Fruit fly (Drosophila melanogaster) whole organism, embryonic: Measurements from ENCODE around the gene CG13026.

Experiments used
- Aef1 ChIP-seq: fragments of 200-800 bp; sonication (Bioruptor generic); IDR thresholded peaks from 3 replicates; pipeline ENCODE4 v1.3.6; 2022; ENCODE audit warnings: missing biosample characterization, missing genetic modification characterization
- Blimp-1 ChIP-seq: fragments of 200-800 bp; sonication (Bioruptor generic); optimal IDR thresholded peaks from 3 replicates; lab custom pipeline; 2018; ENCODE audit warnings: missing biosample characterization, missing genetic modification characterization, mild to moderate bottlenecking, moderate library complexity, missing genetic modification reagents
- CG10274 ChIP-seq: fragments of 200-800 bp; sonication (Bioruptor generic); optimal IDR thresholded peaks from 3 replicates; lab custom pipeline; 2017; ENCODE audit warnings: missing biosample characterization, mild to moderate bottlenecking, missing genetic modification characterization
- CG10366 ChIP-seq: fragments of 200-800 bp; sonication (Bioruptor generic); IDR thresholded peaks from 2 replicates; pipeline ENCODE4 v1.3.6; 2022; ENCODE audit warnings: missing biosample characterization, missing genetic modification characterization
- CG11504 ChIP-seq: fragments of 200-800 bp; sonication (Bioruptor generic); optimal IDR thresholded peaks from 3 replicates; lab custom pipeline; 2019; ENCODE audit warnings: missing biosample characterization, mild to moderate bottlenecking, missing genetic modification characterization, moderate library complexity
- CG12155 ChIP-seq: fragments of 200-800 bp; sonication (Bioruptor generic); optimal IDR thresholded peaks from 3 replicates; lab custom pipeline; 2016; ENCODE audit warnings: missing biosample characterization, missing genetic modification characterization
- CG13296 ChIP-seq: fragments of 200-800 bp; sonication (Bioruptor generic); optimal IDR thresholded peaks from 3 replicates; lab custom pipeline; 2018; ENCODE audit warnings: missing biosample characterization, mild to moderate bottlenecking, missing genetic modification characterization
- CG14441 ChIP-seq: fragments of 200-800 bp; sonication (Bioruptor generic); IDR thresholded peaks from 2 replicates; pipeline ENCODE4 v1.3.6; 2022; ENCODE audit warnings: missing biosample characterization, missing genetic modification characterization
- CG15011 ChIP-seq: fragments of 200-800 bp; sonication (Bioruptor generic); optimal IDR thresholded peaks from 3 replicates; lab custom pipeline; 2018; ENCODE audit warnings: missing biosample characterization, mild to moderate bottlenecking, missing genetic modification characterization
- CG17361 ChIP-seq: fragments of 200-800 bp; sonication (Bioruptor generic); IDR thresholded peaks from 3 replicates; pipeline ENCODE4 v1.3.6; 2022; ENCODE audit warnings: missing biosample characterization, missing genetic modification characterization
- CG17829 ChIP-seq: fragments of 200-800 bp; optimal IDR thresholded peaks from 2 replicates; lab custom pipeline; 2019; ENCODE audit warnings: missing biosample characterization, mild to moderate bottlenecking, missing genetic modification characterization, moderate library complexity
- CG18262 ChIP-seq: fragments of 200-800 bp; optimal IDR thresholded peaks from 3 replicates; lab custom pipeline; 2019; ENCODE audit warnings: missing biosample characterization, mild to moderate bottlenecking, missing genetic modification characterization, moderate library complexity
- CG18764 ChIP-seq: fragments of 200-800 bp; sonication (Bioruptor generic); optimal IDR thresholded peaks from 3 replicates; lab custom pipeline; 2016; ENCODE audit warnings: missing biosample characterization, missing genetic modification characterization
- CG2120 ChIP-seq: fragments of 200-800 bp; sonication (Bioruptor generic); optimal IDR thresholded peaks from 3 replicates; lab custom pipeline; 2016; ENCODE audit warnings: missing biosample characterization, missing genetic modification characterization
- CG2712 ChIP-seq: fragments of 200-800 bp; optimal IDR thresholded peaks from 3 replicates; lab custom pipeline; 2019; ENCODE audit warnings: missing biosample characterization, mild to moderate bottlenecking, missing genetic modification characterization, moderate library complexity
- CG34422 ChIP-seq: fragments of 200-800 bp; sonication (Bioruptor generic); IDR thresholded peaks from 3 replicates; pipeline ENCODE4 v1.3.6; 2022; ENCODE audit warnings: missing biosample characterization, missing genetic modification characterization
- CG3838 ChIP-seq: fragments of 200-800 bp; sonication (Bioruptor generic); optimal IDR thresholded peaks from 3 replicates; lab custom pipeline; 2016; ENCODE audit warnings: missing biosample characterization, missing genetic modification characterization
- CG6175 ChIP-seq: fragments of 200-800 bp; sonication (Bioruptor generic); IDR thresholded peaks from 3 replicates; pipeline ENCODE4 v1.3.6; 2022; ENCODE audit warnings: missing biosample characterization, missing genetic modification characterization
- CG6765 ChIP-seq: fragments of 200-800 bp; sonication (Bioruptor generic); optimal IDR thresholded peaks from 3 replicates; lab custom pipeline; 2017; ENCODE audit warnings: missing biosample characterization, mild to moderate bottlenecking, missing genetic modification characterization
- CG7556 ChIP-seq: fragments of 200-800 bp; sonication (Bioruptor generic); optimal IDR thresholded peaks from 2 replicates; lab custom pipeline; 2017; ENCODE audit warnings: missing biosample characterization, mild to moderate bottlenecking, missing genetic modification characterization
- CG7839 ChIP-seq: fragments of 200-800 bp; sonication (Bioruptor generic); optimal IDR thresholded peaks from 3 replicates; lab custom pipeline; 2018; ENCODE audit warnings: missing biosample characterization, mild to moderate bottlenecking, missing genetic modification characterization, moderate library complexity
- CoRest ChIP-seq: fragments of 200-800 bp; sonication (Bioruptor generic); optimal IDR thresholded peaks from 3 replicates; lab custom pipeline; 2018; ENCODE audit warnings: missing biosample characterization, mild to moderate bottlenecking, missing genetic modification characterization, moderate library complexity
- E2f2 ChIP-seq: fragments of 200-800 bp; sonication (Bioruptor generic); IDR thresholded peaks from 2 replicates; pipeline ENCODE4 v1.3.6; 2022; ENCODE audit warnings: missing biosample characterization, missing genetic modification characterization
- H2.0 ChIP-seq: fragments of 200-800 bp; sonication (Bioruptor generic); IDR thresholded peaks from 2 replicates; pipeline ENCODE4 v1.3.6; 2022; ENCODE audit warnings: missing biosample characterization, missing genetic modification characterization
- HLHmδ ChIP-seq: fragments of 200-800 bp; sonication (Bioruptor generic); optimal IDR thresholded peaks from 2 replicates; lab custom pipeline; 2018; ENCODE audit warnings: missing biosample characterization, mild to moderate bottlenecking, missing genetic modification characterization, moderate library complexity
- Hr3 ChIP-seq: fragments of 200-800 bp; sonication (Bioruptor generic); optimal IDR thresholded peaks from 3 replicates; lab custom pipeline; 2016; ENCODE audit warnings: missing biosample characterization, missing genetic modification characterization
- Hr51 ChIP-seq, 2 experiments: fragments of 200-800 bp; sonication (Bioruptor generic); optimal IDR thresholded peaks; 2 replicates in 1 of 2; 3 replicates in 1 of 2; lab custom pipeline; 2016 to 2018; ENCODE audit warnings: missing biosample characterization in 2 of 2, missing genetic modification characterization in 2 of 2, mild to moderate bottlenecking in 1 of 2, moderate library complexity in 1 of 2
- Meics ChIP-seq: fragments of 200-800 bp; sonication (Bioruptor generic); optimal IDR thresholded peaks from 2 replicates; lab custom pipeline; 2017; ENCODE audit warnings: missing biosample characterization, mild to moderate bottlenecking, missing genetic modification characterization
- Oaz ChIP-seq: fragments of 200-800 bp; sonication (Bioruptor generic); IDR thresholded peaks from 2 replicates; pipeline ENCODE4 v1.3.6; 2022; ENCODE audit warnings: missing biosample characterization, missing genetic modification characterization
- PHDP ChIP-seq: fragments of 200-800 bp; sonication (Bioruptor generic); optimal IDR thresholded peaks from 3 replicates; lab custom pipeline; 2018; ENCODE audit warnings: missing biosample characterization, mild to moderate bottlenecking, missing genetic modification characterization, moderate library complexity
- Ptx1 ChIP-seq: fragments of 200-800 bp; sonication (Bioruptor generic); IDR thresholded peaks from 2 replicates; pipeline ENCODE4 v1.3.6; 2022; ENCODE audit warnings: missing biosample characterization, missing genetic modification characterization
- Sox100B ChIP-seq: fragments of 200-800 bp; sonication (Bioruptor generic); optimal IDR thresholded peaks from 3 replicates; lab custom pipeline; 2018; ENCODE audit warnings: missing biosample characterization, mild to moderate bottlenecking, missing genetic modification characterization
- Xbp1 ChIP-seq: fragments of 200-800 bp; sonication (Bioruptor generic); optimal IDR thresholded peaks from 3 replicates; lab custom pipeline; 2016; ENCODE audit warnings: missing biosample characterization, mild to moderate bottlenecking, missing genetic modification characterization
- Xrp1 ChIP-seq: fragments of 200-800 bp; sonication (Bioruptor generic); IDR thresholded peaks from 2 replicates; pipeline ENCODE4 v1.3.6; 2022; ENCODE audit warnings: missing biosample characterization, missing genetic modification characterization
- bsh ChIP-seq, 2 experiments: fragments of 200-800 bp; sonication (Bioruptor generic); optimal IDR thresholded peaks; 2 replicates each; lab custom pipeline; 2017 to 2018; ENCODE audit warnings: mild to moderate bottlenecking in 2 of 2, missing biosample characterization in 2 of 2, missing genetic modification characterization in 2 of 2, moderate library complexity in 1 of 2
- cg ChIP-seq: fragments of 200-800 bp; sonication (Bioruptor generic); optimal IDR thresholded peaks from 3 replicates; lab custom pipeline; 2019; ENCODE audit warnings: missing biosample characterization, mild to moderate bottlenecking, missing genetic modification characterization, moderate library complexity
- dysf ChIP-seq: fragments of 200-800 bp; sonication (Bioruptor generic); IDR thresholded peaks from 3 replicates; pipeline ENCODE4 v1.3.6; 2022; ENCODE audit warnings: missing biosample characterization, missing genetic modification characterization
- gem ChIP-seq: fragments of 200-800 bp; sonication (Bioruptor generic); optimal IDR thresholded peaks from 2 replicates; lab custom pipeline; 2019; ENCODE audit warnings: missing biosample characterization, mild to moderate bottlenecking, missing genetic modification characterization, moderate library complexity
- grn ChIP-seq: fragments of 200-800 bp; sonication (Bioruptor generic); optimal IDR thresholded peaks from 3 replicates; lab custom pipeline; 2017; ENCODE audit warnings: missing biosample characterization, missing genetic modification characterization
- jumu ChIP-seq: fragments of 200-800 bp; sonication (Bioruptor generic); optimal IDR thresholded peaks from 3 replicates; lab custom pipeline; 2016; ENCODE audit warnings: missing biosample characterization, missing genetic modification characterization
- kni ChIP-seq: fragments of 200-800 bp; sonication (Bioruptor generic); optimal IDR thresholded peaks from 3 replicates; lab custom pipeline; 2017; ENCODE audit warnings: mild to moderate bottlenecking, missing biosample characterization, missing genetic modification reagents, missing genetic modification characterization
- knrl ChIP-seq: fragments of 200-800 bp; sonication (Bioruptor generic); IDR thresholded peaks from 3 replicates; pipeline ENCODE4 v1.3.6; 2022; ENCODE audit warnings: missing biosample characterization, missing genetic modification characterization; ENCODE audit not compliant: partially characterized antibody
- luna ChIP-seq: fragments of 200-800 bp; sonication (Bioruptor generic); optimal IDR thresholded peaks from 2 replicates; lab custom pipeline; 2016; ENCODE audit warnings: missing biosample characterization, missing genetic modification characterization
- nmo ChIP-seq: fragments of 200-800 bp; sonication (Bioruptor generic); optimal IDR thresholded peaks from 2 replicates; lab custom pipeline; 2018; ENCODE audit warnings: missing biosample characterization, mild to moderate bottlenecking, missing genetic modification characterization, moderate library complexity
- pan ChIP-seq, 4 experiments: fragments of >200 bp in 3 of 4; fragments of 200-800 bp in 1 of 4; sonication (Bioruptor generic) in 1 of 4; optimal IDR thresholded peaks in 3 of 4; IDR thresholded peaks in 1 of 4; 2 replicates each; pipeline versions ENCODE4 v1.3.6 to Lab custom; 2017 to 2022; ENCODE audit warnings: missing biosample characterization in 2 of 4, missing genetic modification characterization in 2 of 4, mixed read lengths in 1 of 4
- prd ChIP-seq, 3 experiments: fragments of >200 bp in 2 of 3; fragments of 200-800 bp in 1 of 3; sonication (Bioruptor generic) in 1 of 3; optimal IDR thresholded peaks in 2 of 3; IDR thresholded peaks in 1 of 3; 2 replicates in 2 of 3; 3 replicates in 1 of 3; pipeline versions ENCODE4 v1.3.6 to Lab custom; 2017 to 2022; ENCODE audit warnings: missing biosample characterization in 1 of 3, missing genetic modification characterization in 1 of 3
- sob ChIP-seq: fragments of 200-800 bp; sonication (Bioruptor generic); IDR thresholded peaks from 2 replicates; pipeline ENCODE4 v1.3.6; 2022; ENCODE audit warnings: missing biosample characterization, missing genetic modification characterization
- vvl ChIP-seq: fragments of 200-800 bp; sonication (Bioruptor generic); IDR thresholded peaks from 2 replicates; pipeline ENCODE4 v1.3.6; 2022; ENCODE audit warnings: missing biosample characterization, missing genetic modification characterization
- zen2 ChIP-seq: fragments of 200-800 bp; sonication (Bioruptor generic); IDR thresholded peaks from 3 replicates; pipeline ENCODE4 v1.3.6; 2022; ENCODE audit warnings: missing biosample characterization, missing genetic modification characterization; ENCODE audit not compliant: partially characterized antibody

CG13026 gene

dm6 chr3L:16697069-16697468 lies 28.9 kb downstream of the CG13026 start (continued):
- TF ChIP-seq HLHmδ (GFP tag; lab: Kevin White, UChicago): no peak
- TF ChIP-seq Xbp1: peak; percentile 34
- no peak for TF ChIP-seq CG6175
- peak; percentile 53 for TF ChIP-seq nmo (GFP tag; lab: Kevin White, UChicago)
- no peak for TF ChIP-seq grn (GFP tag; lab: Kevin White, UChicago)
- TF ChIP-seq CG2120 (GFP tag; lab: Kevin White, UChicago): no peak
- peak; percentile 39 for TF ChIP-seq CG17829 (tag; lab: Kevin White, UChicago)
- TF ChIP-seq CoRest: peak; percentile 37
- TF ChIP-seq Ptx1: peak; percentile 66
- TF ChIP-seq prd (optimal IDR thresholded peaks at IDR 0.05; lab: Kevin White, UChicago): no peak
- peak; percentile 52; the same call in 1 of the 3 replicates for TF ChIP-seq prd (GFP tag; IDR thresholded peaks at IDR 0.05; lab: Robert Waterston, UW)
- peak; percentile 60 for TF ChIP-seq H2.0
- TF ChIP-seq CG18764 (GFP tag; lab: Kevin White, UChicago): peak; percentile 20
- no peak for TF ChIP-seq Oaz
- TF ChIP-seq CG14441: peak; percentile 51
- TF ChIP-seq CG12155 (GFP tag; lab: Kevin White, UChicago): no peak
- peak; percentile 61 for TF ChIP-seq Blimp-1
- TF ChIP-seq CG2712 (tag; lab: Kevin White, UChicago): peak; percentile 65
- peak in 1 of 2 experiments; percentile 72 for TF ChIP-seq Hr51 (GFP tag; optimal IDR thresholded peaks at IDR 0.05; lab: Kevin White, UChicago)
- no peak for TF ChIP-seq jumu (GFP tag; lab: Kevin White, UChicago)
- peak; percentile 57 for TF ChIP-seq CG18262 (tag; lab: Kevin White, UChicago)
- 0 out of 3 replicates have a peak, but pooled peaks have one; percentile 43 for TF ChIP-seq Aef1 (GFP tag; lab: Robert Waterston, UW)
- TF ChIP-seq dysf (GFP tag; lab: Robert Waterston, UW): 0 out of 3 replicates have a peak, but pooled peaks have one; percentile 33
- TF ChIP-seq CG11504: peak; percentile 73
- TF ChIP-seq cg: no peak
- TF ChIP-seq pan (optimal IDR thresholded peaks at IDR 0.05; lab: Kevin White, UChicago): no peak
- TF ChIP-seq pan (GFP tag; optimal IDR thresholded peaks at IDR 0.05 in 1 of 2, IDR thresholded peaks at IDR 0.05 in 1 of 2): peak in 1 of 2 experiments; percentile 64
- TF ChIP-seq kni (GFP tag; lab: Kevin White, UChicago): no peak
- peak; percentile 46 for TF ChIP-seq CG13296
- peak; percentile 48; the same call in 1 of the 2 replicates for TF ChIP-seq sob (GFP tag; lab: Robert Waterston, UW)
- TF ChIP-seq CG34422 (GFP tag; lab: Robert Waterston, UW): 0 out of 3 replicates have a peak, but pooled peaks have one; percentile 38
- TF ChIP-seq PHDP (tag; lab: Kevin White, UChicago): peak; percentile 56
- TF ChIP-seq Sox100B (GFP tag; lab: Kevin White, UChicago): peak; percentile 53
- TF ChIP-seq Meics (GFP tag; lab: Kevin White, UChicago): peak; percentile 27
- peak; percentile 41; the same call in 1 of the 2 replicates for TF ChIP-seq E2f2 (GFP tag; lab: Robert Waterston, UW)
- no peak for TF ChIP-seq CG3838 (GFP tag; lab: Kevin White, UChicago)
- no peak for TF ChIP-seq luna (GFP tag; lab: Kevin White, UChicago)
- TF ChIP-seq CG7839 (tag; lab: Kevin White, UChicago): peak; percentile 53
- peak; percentile 17 for TF ChIP-seq Hr3
- no peak for TF ChIP-seq knrl (GFP tag; lab: Robert Waterston, UW)
- TF ChIP-seq CG6765: no peak
- TF ChIP-seq CG10274 (GFP tag; lab: Kevin White, UChicago): no peak
- no peak for TF ChIP-seq zen2 (GFP tag; lab: Robert Waterston, UW)
- peak in 1 of 2 experiments; percentile 72 for TF ChIP-seq bsh (GFP tag; optimal IDR thresholded peaks at IDR 0.05; lab: Kevin White, UChicago)
- TF ChIP-seq vvl: peak; percentile 60
- peak; percentile 69 for TF ChIP-seq gem
- peak; percentile 69 for TF ChIP-seq Xrp1 (GFP tag; lab: Robert Waterston, UW)
- peak; percentile 67; the same call in 2 of the 3 replicates for TF ChIP-seq CG17361 (GFP tag; lab: Robert Waterston, UW)
- TF ChIP-seq CG15011: no peak
- peak; percentile 29 for TF ChIP-seq CG7556
- peak; percentile 53 for TF ChIP-seq CG10366
